Fruit fly (Drosophila melanogaster) whole organism, embryonic: Measurements from ENCODE around the gene red.

Source experiments
- B-H1 ChIP-seq: fragments of 200-800 bp; sonication (Bioruptor generic); IDR thresholded peaks from 3 replicates; pipeline ENCODE4 v1.3.6; 2022; ENCODE audit warnings: missing biosample characterization, missing genetic modification characterization
- B-H2 ChIP-seq: fragments of 200-800 bp; sonication (Bioruptor generic); optimal IDR thresholded peaks from 2 replicates; lab custom pipeline; 2018; ENCODE audit warnings: missing biosample characterization, mild to moderate bottlenecking, missing genetic modification characterization
- CG10209 ChIP-seq: fragments of 200-800 bp; sonication (Bioruptor generic); optimal IDR thresholded peaks from 3 replicates; lab custom pipeline; 2017; ENCODE audit warnings: missing biosample characterization, mild to moderate bottlenecking, missing genetic modification characterization, missing genetic modification reagents
- CG10462 ChIP-seq: fragments of 200-800 bp; sonication (Bioruptor generic); optimal IDR thresholded peaks from 2 replicates; lab custom pipeline; 2016; ENCODE audit warnings: missing biosample characterization, missing genetic modification characterization
- CG12942 ChIP-seq: fragments of 200-800 bp; sonication (Bioruptor generic); optimal IDR thresholded peaks from 3 replicates; lab custom pipeline; 2016; ENCODE audit warnings: missing biosample characterization, missing genetic modification characterization
- CG13296 ChIP-seq: fragments of 200-800 bp; sonication (Bioruptor generic); optimal IDR thresholded peaks from 3 replicates; lab custom pipeline; 2018; ENCODE audit warnings: missing biosample characterization, mild to moderate bottlenecking, missing genetic modification characterization
- CG13775 ChIP-seq: fragments of 200-800 bp; sonication (Bioruptor generic); optimal IDR thresholded peaks from 3 replicates; lab custom pipeline; 2017; ENCODE audit warnings: missing biosample characterization, mild to moderate bottlenecking, missing genetic modification characterization
- CG15073 ChIP-seq: fragments of 200-800 bp; sonication (Bioruptor generic); optimal IDR thresholded peaks from 2 replicates; lab custom pipeline; 2016; ENCODE audit warnings: missing biosample characterization, missing genetic modification characterization
- CG18262 ChIP-seq: fragments of 200-800 bp; optimal IDR thresholded peaks from 3 replicates; lab custom pipeline; 2019; ENCODE audit warnings: missing biosample characterization, mild to moderate bottlenecking, missing genetic modification characterization, moderate library complexity
- CG18619 ChIP-seq: fragments of 200-800 bp; sonication (Bioruptor generic); optimal IDR thresholded peaks from 3 replicates; lab custom pipeline; 2017; ENCODE audit warnings: missing biosample characterization, mild to moderate bottlenecking, missing genetic modification characterization
- CG2120 ChIP-seq: fragments of 200-800 bp; sonication (Bioruptor generic); optimal IDR thresholded peaks from 3 replicates; lab custom pipeline; 2016; ENCODE audit warnings: missing biosample characterization, missing genetic modification characterization
- CG2678 ChIP-seq: fragments of 200-800 bp; sonication (Bioruptor generic); optimal IDR thresholded peaks from 3 replicates; lab custom pipeline; 2019; ENCODE audit warnings: missing biosample characterization, mild to moderate bottlenecking, missing genetic modification characterization, moderate library complexity
- CG32772 ChIP-seq: fragments of 200-800 bp; sonication (Bioruptor generic); IDR thresholded peaks from 2 replicates; pipeline ENCODE4 v1.3.6; 2022; ENCODE audit warnings: missing biosample characterization, missing genetic modification characterization
- CG5245 ChIP-seq: fragments of 200-800 bp; sonication (Bioruptor generic); optimal IDR thresholded peaks from 3 replicates; lab custom pipeline; 2016; ENCODE audit warnings: missing biosample characterization, missing genetic modification characterization
- CG6689 ChIP-seq: fragments of 200-800 bp; sonication (Bioruptor generic); IDR thresholded peaks from 2 replicates; pipeline ENCODE4 v1.3.6; 2022; ENCODE audit warnings: missing biosample characterization, missing genetic modification characterization
- CG7928 ChIP-seq: fragments of 200-800 bp; sonication (Bioruptor generic); optimal IDR thresholded peaks from 2 replicates; lab custom pipeline; 2017; ENCODE audit warnings: missing biosample characterization, mild to moderate bottlenecking, missing genetic modification characterization
- CG9609 ChIP-seq: fragments of 200-800 bp; sonication (Bioruptor generic); optimal IDR thresholded peaks from 3 replicates; lab custom pipeline; 2016; ENCODE audit warnings: missing biosample characterization, missing genetic modification characterization
- CG9727 ChIP-seq: fragments of 200-800 bp; sonication (Bioruptor generic); optimal IDR thresholded peaks from 3 replicates; lab custom pipeline; 2017; ENCODE audit warnings: missing biosample characterization, mild to moderate bottlenecking, missing genetic modification characterization
- CG9932 ChIP-seq: fragments of 200-800 bp; sonication (Bioruptor generic); IDR thresholded peaks from 2 replicates; pipeline ENCODE4 v1.3.6; 2022; ENCODE audit warnings: missing biosample characterization, missing genetic modification characterization
- Doc2 ChIP-seq: fragments of 200-800 bp; sonication (Bioruptor generic); IDR thresholded peaks from 2 replicates; pipeline ENCODE4 v1.3.6; 2022; ENCODE audit warnings: missing biosample characterization, missing genetic modification characterization
- Eip74EF ChIP-seq, 2 experiments: fragments of 200-800 bp in 1 of 2; fragments of >200 bp in 1 of 2; sonication (Bioruptor generic) in 1 of 2; optimal IDR thresholded peaks; 2 replicates each; lab custom pipeline; 2017 to 2019; ENCODE audit warnings: missing biosample characterization in 2 of 2, missing genetic modification characterization in 2 of 2, mild to moderate bottlenecking in 1 of 2, moderate library complexity in 1 of 2
- Fer3 ChIP-seq: fragments of 200-800 bp; sonication (Bioruptor generic); optimal IDR thresholded peaks from 2 replicates; lab custom pipeline; 2018; ENCODE audit warnings: missing biosample characterization, mild to moderate bottlenecking, missing genetic modification characterization, moderate library complexity
- Hey ChIP-seq: fragments of 200-800 bp; sonication (Bioruptor generic); optimal IDR thresholded peaks from 3 replicates; lab custom pipeline; 2018; ENCODE audit warnings: missing biosample characterization, mild to moderate bottlenecking, missing genetic modification characterization
- NC2β ChIP-seq: fragments of 200-800 bp; sonication (Bioruptor generic); optimal IDR thresholded peaks from 2 replicates; lab custom pipeline; 2016; ENCODE audit warnings: missing biosample characterization, missing genetic modification characterization
- Oli ChIP-seq: fragments of 200-800 bp; sonication (Bioruptor generic); optimal IDR thresholded peaks from 2 replicates; lab custom pipeline; 2018; ENCODE audit warnings: missing biosample characterization, mild to moderate bottlenecking, missing genetic modification characterization, moderate library complexity
- Sox102F ChIP-seq: fragments of 200-800 bp; sonication (Bioruptor generic); optimal IDR thresholded peaks from 2 replicates; lab custom pipeline; 2018; ENCODE audit warnings: missing biosample characterization, mild to moderate bottlenecking, missing genetic modification characterization, moderate library complexity
- Sry-δ ChIP-seq: fragments of 200-800 bp; sonication (Bioruptor generic); optimal IDR thresholded peaks from 2 replicates; lab custom pipeline; 2016; ENCODE audit warnings: missing biosample characterization, missing genetic modification characterization
- aop ChIP-seq: fragments of 200-800 bp; sonication (Bioruptor generic); IDR thresholded peaks from 2 replicates; pipeline ENCODE4 v1.3.6; 2022; ENCODE audit warnings: missing biosample characterization, missing genetic modification characterization
- bbx ChIP-seq: fragments of 200-800 bp; sonication (Bioruptor generic); IDR thresholded peaks from 2 replicates; pipeline ENCODE4 v1.3.6; 2022; ENCODE audit warnings: missing biosample characterization, missing genetic modification characterization; ENCODE audit not compliant: partially characterized antibody
- crp ChIP-seq, 2 experiments: fragments of 200-800 bp; sonication (Bioruptor generic); optimal IDR thresholded peaks; 2 replicates in 1 of 2; 3 replicates in 1 of 2; lab custom pipeline; 2017; ENCODE audit warnings: missing biosample characterization in 2 of 2, missing genetic modification characterization in 2 of 2, mild to moderate bottlenecking in 1 of 2, moderate library complexity in 1 of 2
- dpn ChIP-seq, 2 experiments: fragments of 200-800 bp; sonication (Bioruptor generic); optimal IDR thresholded peaks; 3 replicates each; lab custom pipeline; 2016; ENCODE audit warnings: missing biosample characterization in 2 of 2, missing genetic modification characterization in 2 of 2
- fd64A ChIP-seq: fragments of 200-800 bp; sonication (Bioruptor generic); optimal IDR thresholded peaks from 3 replicates; lab custom pipeline; 2018; ENCODE audit warnings: missing biosample characterization, mild to moderate bottlenecking, missing genetic modification characterization
- gem ChIP-seq: fragments of 200-800 bp; sonication (Bioruptor generic); optimal IDR thresholded peaks from 2 replicates; lab custom pipeline; 2019; ENCODE audit warnings: missing biosample characterization, mild to moderate bottlenecking, missing genetic modification characterization, moderate library complexity
- gsb ChIP-seq: fragments of 200-800 bp; sonication (Bioruptor generic); IDR thresholded peaks from 2 replicates; pipeline ENCODE4 v1.3.6; 2022; ENCODE audit warnings: missing biosample characterization, missing genetic modification characterization
- hkb ChIP-seq, 2 experiments: fragments of 200-800 bp in 1 of 2; fragments of >200 bp in 1 of 2; sonication (Bioruptor generic) in 1 of 2; IDR thresholded peaks in 1 of 2; optimal IDR thresholded peaks in 1 of 2; 2 replicates each; pipeline versions ENCODE4 v1.3.6 to Lab custom; 2017 to 2022; ENCODE audit warnings: missing biosample characterization in 1 of 2, missing genetic modification characterization in 1 of 2
- ind ChIP-seq: fragments of 200-800 bp; sonication (Bioruptor generic); optimal IDR thresholded peaks from 3 replicates; lab custom pipeline; 2016; ENCODE audit warnings: missing biosample characterization, missing genetic modification characterization
- maf-S ChIP-seq: fragments of 200-800 bp; sonication (Bioruptor generic); optimal IDR thresholded peaks from 2 replicates; lab custom pipeline; 2016; ENCODE audit warnings: missing biosample characterization, missing genetic modification characterization
- nmo ChIP-seq: fragments of 200-800 bp; sonication (Bioruptor generic); optimal IDR thresholded peaks from 2 replicates; lab custom pipeline; 2018; ENCODE audit warnings: missing biosample characterization, mild to moderate bottlenecking, missing genetic modification characterization, moderate library complexity
- sens ChIP-seq: fragments of 200-800 bp; sonication (Bioruptor generic); peaks from one replicate; lab custom pipeline; 2016; ENCODE audit warnings: missing biosample characterization, missing genetic modification characterization
- sisA ChIP-seq: fragments of 200-800 bp; sonication (Bioruptor generic); IDR thresholded peaks from 2 replicates; pipeline ENCODE4 v1.3.6; 2022; ENCODE audit warnings: missing biosample characterization, missing genetic modification characterization
- slbo ChIP-seq: fragments of 200-800 bp; sonication (Bioruptor generic); IDR thresholded peaks from 2 replicates; pipeline ENCODE4 v1.3.6; 2022; ENCODE audit warnings: missing biosample characterization, missing genetic modification characterization
- slou ChIP-seq: fragments of 200-800 bp; sonication (Bioruptor generic); optimal IDR thresholded peaks from 3 replicates; lab custom pipeline; 2016; ENCODE audit warnings: missing biosample characterization, missing genetic modification characterization
- so ChIP-seq: fragments of 200-800 bp; sonication (Bioruptor generic); IDR thresholded peaks from 3 replicates; pipeline ENCODE4 v1.3.6; 2022; ENCODE audit warnings: missing biosample characterization, missing genetic modification characterization
- tin ChIP-seq: fragments of 200-800 bp; sonication (Bioruptor generic); optimal IDR thresholded peaks from 3 replicates; lab custom pipeline; 2016; ENCODE audit warnings: missing biosample characterization, missing genetic modification characterization
- tio ChIP-seq: fragments of 200-800 bp; sonication (Bioruptor generic); optimal IDR thresholded peaks from 2 replicates; lab custom pipeline; 2017; ENCODE audit warnings: missing biosample characterization, missing genetic modification characterization, inconsistent platforms
- toy ChIP-seq: fragments of 200-800 bp; sonication (Bioruptor generic); IDR thresholded peaks from 2 replicates; pipeline ENCODE4 v1.3.6; 2022; ENCODE audit warnings: missing biosample characterization, missing genetic modification characterization
- twi ChIP-seq: fragments of 200-800 bp; optimal IDR thresholded peaks from 2 replicates; lab custom pipeline; 2019; ENCODE audit warnings: missing biosample characterization, mild to moderate bottlenecking, missing genetic modification characterization, moderate library complexity
- unpg ChIP-seq: fragments of 200-800 bp; sonication (Bioruptor generic); optimal IDR thresholded peaks from 3 replicates; lab custom pipeline; 2018; ENCODE audit warnings: missing biosample characterization, mild to moderate bottlenecking, missing genetic modification characterization, moderate library complexity

The red gene

DNA sequence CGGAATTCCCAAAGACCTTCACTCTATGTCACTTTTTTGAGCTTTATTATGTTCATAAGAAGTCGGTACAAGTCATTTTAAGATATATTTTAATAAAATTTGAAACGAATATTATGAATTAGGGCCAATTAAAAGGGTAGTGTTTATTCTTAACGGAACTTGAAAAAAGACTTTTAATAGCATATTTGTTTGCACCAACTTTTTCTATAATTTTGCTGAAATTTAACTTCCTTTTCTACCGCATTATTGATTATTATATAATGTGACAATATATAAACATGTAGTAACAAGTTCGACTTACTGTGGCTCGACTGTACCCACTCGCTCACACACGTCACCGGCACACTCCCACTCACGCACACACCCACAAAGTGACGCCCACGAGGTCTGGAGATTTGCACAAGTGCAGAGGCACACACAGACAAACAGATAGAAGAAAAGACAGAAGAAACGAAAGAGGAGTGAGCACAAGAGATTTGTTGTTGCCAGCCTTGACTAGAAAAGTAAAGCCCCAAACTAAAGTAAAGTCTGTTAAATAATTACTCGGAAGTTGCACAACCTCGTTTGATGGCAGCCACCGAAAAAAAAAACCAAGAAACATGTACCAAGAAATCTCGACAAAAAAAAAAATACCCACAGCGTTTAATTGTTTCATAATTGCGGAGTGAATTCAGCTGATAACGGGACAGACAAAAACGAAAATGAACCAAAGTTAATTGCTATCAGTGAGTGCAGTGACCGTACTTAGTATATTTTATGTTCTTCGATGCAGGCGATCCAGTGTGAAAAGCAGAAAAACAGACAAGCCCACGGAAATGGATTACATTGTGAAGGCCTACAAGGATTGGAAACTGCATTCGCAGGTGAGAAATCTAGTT is 1.3 kb downstream of the red start (continued):
- no peak for TF ChIP-seq CG15073 (GFP tag; lab: Kevin White, UChicago)
- TF ChIP-seq slou, result no peak
- peak; percentile 28 for TF ChIP-seq Fer3 (tag; lab: Kevin White, UChicago)
- TF ChIP-seq CG13296 (GFP tag; lab: Kevin White, UChicago), result peak; percentile 25
- TF ChIP-seq crp (GFP tag; optimal IDR thresholded peaks at IDR 0.05; lab: Kevin White, UChicago), result no peak
- peak; percentile 22 for TF ChIP-seq nmo (GFP tag; lab: Kevin White, UChicago)
- TF ChIP-seq dpn (GFP tag; optimal IDR thresholded peaks at IDR 0.05; lab: Kevin White, UChicago), result peak in 1 of 2 experiments; percentile 8
- no peak for TF ChIP-seq B-H1 (GFP tag; lab: Robert Waterston, UW)
- no peak for TF ChIP-seq CG12942 (GFP tag; lab: Kevin White, UChicago)
- TF ChIP-seq Sry-δ (GFP tag; lab: Kevin White, UChicago), result no peak
- no peak for TF ChIP-seq aop (GFP tag; lab: Robert Waterston, UW)
- TF ChIP-seq toy (GFP tag; lab: Robert Waterston, UW), result no peak
- TF ChIP-seq CG2678, result peak; percentile 59
- TF ChIP-seq bbx (GFP tag; lab: Robert Waterston, UW), result no peak
- TF ChIP-seq Hey (tag; lab: Kevin White, UChicago), result no peak
- no peak for TF ChIP-seq CG32772
- no peak for TF ChIP-seq NC2β
- no peak for TF ChIP-seq CG13775 (GFP tag; lab: Kevin White, UChicago)
- peak; percentile 3 for TF ChIP-seq unpg
- peak; percentile 8 for TF ChIP-seq tin
- TF ChIP-seq CG9609 (GFP tag; lab: Kevin White, UChicago), result no peak
- TF ChIP-seq CG5245 (GFP tag; lab: Kevin White, UChicago), result no peak
- TF ChIP-seq B-H2 (GFP tag; lab: Kevin White, UChicago), result no peak
- TF ChIP-seq Oli, result peak; percentile 8
- TF ChIP-seq gsb (GFP tag; lab: Robert Waterston, UW), result 0 out of 2 replicates have a peak, but pooled peaks have one; percentile 18
- TF ChIP-seq ind (GFP tag; lab: Kevin White, UChicago), result peak; percentile 9
- TF ChIP-seq sisA (GFP tag; lab: Robert Waterston, UW), result no peak
- TF ChIP-seq Eip74EF (GFP tag; optimal IDR thresholded peaks at IDR 0.05; lab: Kevin White, UChicago), result peak in 1 of 2 experiments; percentile 57
- 0 out of 3 replicates have a peak, but pooled peaks have one; percentile 9 for TF ChIP-seq so (GFP tag; lab: Robert Waterston, UW)
- TF ChIP-seq CG7928 (GFP tag; lab: Kevin White, UChicago), result no peak
- TF ChIP-seq CG18262 (tag; lab: Kevin White, UChicago), result peak; percentile 18
- peak; percentile 19 for TF ChIP-seq CG10209
- TF ChIP-seq slbo (GFP tag; lab: Robert Waterston, UW), result peak; percentile 29; the same call in 1 of the 2 replicates
- TF ChIP-seq gem (tag; lab: Kevin White, UChicago), result peak; percentile 49
- TF ChIP-seq CG9932, result 0 out of 2 replicates have a peak, but pooled peaks have one; percentile 4
- TF ChIP-seq fd64A (GFP tag; lab: Kevin White, UChicago), result no peak
- no peak for TF ChIP-seq maf-S
- TF ChIP-seq twi (tag; lab: Kevin White, UChicago), result no peak
- TF ChIP-seq CG2120, result peak; percentile 16
- no peak for TF ChIP-seq hkb (optimal IDR thresholded peaks at IDR 0.05; lab: Kevin White, UChicago)
- TF ChIP-seq hkb (GFP tag; IDR thresholded peaks at IDR 0.05; lab: Robert Waterston, UW), result no peak
- peak; percentile 70 for TF ChIP-seq sens (GFP tag; lab: Kevin White, UChicago)
- TF ChIP-seq CG10462 (GFP tag; lab: Kevin White, UChicago), result no peak
- TF ChIP-seq CG6689 (GFP tag; lab: Robert Waterston, UW), result 0 out of 2 replicates have a peak, but pooled peaks have one; percentile 18
- no peak for TF ChIP-seq Doc2
- TF ChIP-seq tio (GFP tag; lab: Kevin White, UChicago), result no peak
- TF ChIP-seq CG9727 (GFP tag; lab: Kevin White, UChicago), result no peak
- TF ChIP-seq CG18619 (GFP tag; lab: Kevin White, UChicago), result peak; percentile 11
- TF ChIP-seq Sox102F (GFP tag; lab: Kevin White, UChicago), result peak; percentile 40
